Fruit fly (Drosophila melanogaster): Measurements from ENCODE around the gene CG15570.

DNA sequence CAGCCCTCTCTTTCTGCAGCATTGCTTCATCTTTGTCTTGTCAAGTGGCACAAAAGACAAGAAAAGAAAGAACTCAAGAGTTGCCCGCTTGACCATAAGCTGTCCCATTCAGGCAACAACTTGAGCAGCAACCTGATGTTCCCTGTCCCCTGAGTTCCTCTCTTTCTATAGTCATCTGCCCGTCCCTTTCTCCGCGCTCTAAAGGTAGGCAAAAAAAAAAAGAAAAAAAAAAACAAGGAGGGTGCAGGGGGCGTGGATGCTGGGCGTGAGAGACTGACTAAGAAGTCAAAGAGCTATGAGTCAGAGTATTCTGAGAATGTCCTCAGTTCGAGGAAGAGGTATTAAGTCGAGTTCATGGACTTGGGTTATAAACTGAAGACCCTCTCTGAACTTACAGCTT, 17.4 kb upstream of the CG15570 start:
- TF ChIP-seq Sin3A (optimal IDR thresholded peaks at IDR 0.05) (no peak), psq (optimal IDR thresholded peaks at IDR 0.05) (no peak), Myc (optimal IDR thresholded peaks at IDR 0.05) (no peak), ttk (optimal IDR thresholded peaks at IDR 0.05) (no peak)
